Fruit fly (Drosophila melanogaster): ENCODE data around the gene CG4022.

The CG4022 gene

DNA sequence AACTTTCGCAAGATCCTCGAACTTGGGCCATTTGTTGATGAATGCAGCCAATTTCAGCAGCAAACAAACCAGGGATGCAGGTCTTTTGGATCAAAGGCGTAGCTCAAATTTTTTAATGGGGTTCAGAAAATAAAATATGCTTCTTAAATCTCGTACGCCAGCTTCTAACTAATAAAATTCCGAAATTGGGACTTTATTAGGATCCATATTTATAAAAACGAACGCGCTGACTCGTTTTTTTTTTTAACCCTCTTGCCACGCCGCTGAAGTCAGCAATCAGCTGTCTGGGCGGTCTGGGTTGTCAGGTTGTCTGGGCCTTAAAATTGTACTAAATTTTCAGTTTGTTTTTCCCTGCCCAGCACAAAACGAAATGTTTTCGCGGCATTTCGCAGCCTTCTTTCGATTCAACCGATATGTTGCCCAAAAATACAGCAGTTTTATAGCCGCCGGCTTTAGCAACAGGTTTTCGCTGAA is 47.0 kb upstream of the CG4022 start, which contains the start of gene CG3437:
Gene CG3437, minus strand, starts transcription at position 51 of the 474 bp plus-strand sequence.
- TF ChIP-seq rib (GFP tag; IDR thresholded peaks at IDR 0.05) (peak; percentile 99), exex (tag; optimal IDR thresholded peaks at IDR 0.05) (peak; percentile 93), pzg (GFP tag; optimal IDR thresholded peaks at IDR 0.05) (peak; percentile 53), HLH4C (GFP tag; IDR thresholded peaks at IDR 0.05; ENCODE audit: partially characterized antibody) (0 out of 3 replicates have a peak, but pooled peaks have one; percentile 40), CG6254 (GFP tag; optimal IDR thresholded peaks at IDR 0.05) (peak; percentile 96), seq (GFP tag; IDR thresholded peaks at IDR 0.05) (peak; percentile 99), CG8281 (tag; optimal IDR thresholded peaks at IDR 0.05) (peak; percentile 93), nmo (GFP tag; optimal IDR thresholded peaks at IDR 0.05) (peak; percentile 99), en (GFP tag; optimal IDR thresholded peaks at IDR 0.05) (peak; percentile 98), ATbp (GFP tag; optimal IDR thresholded peaks at IDR 0.05) (peak; percentile 98), Poxn (GFP tag; IDR thresholded peaks at IDR 0.05) (peak; percentile 96), ac (GFP tag; optimal IDR thresholded peaks at IDR 0.05) (peak; percentile 96), CG9727 (GFP tag; optimal IDR thresholded peaks at IDR 0.05) (peak; percentile 98), Stat92E (GFP tag; optimal IDR thresholded peaks at IDR 0.05) (peak in 1 of 3 experiments; percentile 91), cwo (GFP tag; optimal IDR thresholded peaks at IDR 0.05) (peak; percentile 97), CG32772 (GFP tag; IDR thresholded peaks at IDR 0.05) (peak; percentile 100), Scr (GFP tag; IDR thresholded peaks at IDR 0.05; ENCODE audit: partially characterized antibody) (peak; percentile 29; the same call in 1 of the 2 replicates), CG14965 (GFP tag; optimal IDR thresholded peaks at IDR 0.05; ENCODE audit: borderline replicate concordance) (peak; percentile 82), ab (GFP tag; optimal IDR thresholded peaks at IDR 0.05) (peak; percentile 97), corto (GFP tag; optimal IDR thresholded peaks at IDR 0.05) (peak; percentile 97), zfh1 (GFP tag; IDR thresholded peaks at IDR 0.05) (peak; percentile 100), ro (GFP tag; IDR thresholded peaks at IDR 0.05) (peak; percentile 98), dm (GFP tag; optimal IDR thresholded peaks at IDR 0.05) (peak; percentile 95), Hr39 (optimal IDR thresholded peaks at IDR 0.05) (no peak), tll (GFP tag; optimal IDR thresholded peaks at IDR 0.05) (peak in 1 of 2 experiments; percentile 84), CG17612 (GFP tag; IDR thresholded peaks at IDR 0.05) (peak; percentile 98), row (GFP tag; IDR thresholded peaks at IDR 0.05) (peak; percentile 100), CG10654 (GFP tag; optimal IDR thresholded peaks at IDR 0.05) (peak; percentile 98), Dbx (GFP tag; IDR thresholded peaks at IDR 0.05) (peak; percentile 99), dimm (GFP tag; IDR thresholded peaks at IDR 0.05) (peak; percentile 98), CG8290 (GFP tag; optimal IDR thresholded peaks at IDR 0.05) (peak; percentile 97), CG8290 (tag; optimal IDR thresholded peaks at IDR 0.05) (peak; percentile 96 to 98), Dll (GFP tag; IDR thresholded peaks at IDR 0.05; ENCODE audit: partially characterized antibody) (peak; percentile 61; the same call in 3 of the 4 replicates), H15 (GFP tag; IDR thresholded peaks at IDR 0.05) (peak; percentile 100), maf-S (GFP tag; optimal IDR thresholded peaks at IDR 0.05) (peak; percentile 98), pita (GFP tag; optimal IDR thresholded peaks at IDR 0.05) (no peak), pho (GFP tag; optimal IDR thresholded peaks at IDR 0.05) (peak; percentile 98), CG8388 (GFP tag; optimal IDR thresholded peaks at IDR 0.05) (peak; percentile 97), tap (tag; optimal IDR thresholded peaks at IDR 0.05) (peak; percentile 94), stwl (tag; optimal IDR thresholded peaks at IDR 0.05) (peak; percentile 80), CG6175 (GFP tag; IDR thresholded peaks at IDR 0.05) (peak; percentile 98), CG2712 (tag; optimal IDR thresholded peaks at IDR 0.05) (peak; percentile 96), mirr (GFP tag; optimal IDR thresholded peaks at IDR 0.05) (peak; percentile 99), CG6272 (GFP tag; IDR thresholded peaks at IDR 0.05) (peak; percentile 99), Oli (tag; optimal IDR thresholded peaks at IDR 0.05) (peak; percentile 99), dan (GFP tag; IDR thresholded peaks at IDR 0.05) (peak; percentile 98), dati (GFP tag; IDR thresholded peaks at IDR 0.05) (peak; percentile 99), CG9609 (GFP tag; optimal IDR thresholded peaks at IDR 0.05) (peak; percentile 98), Antp (GFP tag; optimal IDR thresholded peaks at IDR 0.05) (peak; percentile 99), CG8089 (GFP tag; optimal IDR thresholded peaks at IDR 0.05) (peak; percentile 97)

All from whole organism, embryonic.